Fruit fly (Drosophila melanogaster): ENCODE results near the gene CG18598.

DNA sequence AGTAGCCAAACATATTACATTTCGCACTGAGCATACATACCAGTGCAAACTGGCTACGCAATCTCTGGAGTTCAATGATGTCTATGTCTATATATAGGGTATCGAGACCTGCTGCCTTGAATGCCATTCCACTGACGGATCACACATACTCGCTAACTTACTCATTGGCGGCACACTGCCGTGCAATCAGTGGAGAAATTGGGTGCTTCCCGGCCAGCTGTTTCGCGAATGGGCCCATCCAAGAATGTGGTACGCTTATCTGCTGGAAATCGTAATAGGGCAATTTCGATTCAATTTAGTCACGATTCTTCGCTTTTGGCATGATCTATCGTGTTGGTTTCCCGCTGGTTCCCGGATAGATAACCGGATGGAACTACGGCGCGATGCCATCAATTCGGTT, 29.2 kb downstream of the CG18598 start:
- TF ChIP-seq CG7101 (tag; optimal IDR thresholded peaks at IDR 0.05) (no peak), CG1620 (GFP tag; optimal IDR thresholded peaks at IDR 0.05) (no peak), Clk (GFP tag; optimal IDR thresholded peaks at IDR 0.05) (no peak), CG5204 (GFP tag; optimal IDR thresholded peaks at IDR 0.05) (no peak), Crg-1 (GFP tag; optimal IDR thresholded peaks at IDR 0.05) (no peak), CG14711 (tag; optimal IDR thresholded peaks at IDR 0.05) (no peak)
